Worm (Caenorhabditis elegans) whole organism, mixed stage, embryonic: ENCODE measurements around the gene C23H3.2.
A peak's percentile ranks its signal among the peaks of the same experiment; 100 is the strongest.

Experiments used
- M03D4.4 ChIP-seq: sonication (generic microtip); optimal IDR thresholded peaks from 2 replicates; lab custom pipeline; 2017; ENCODE audit warnings: mild to moderate bottlenecking, missing genetic modification characterization, missing compliant biosample characterization
- bed-3 ChIP-seq: fragments of 200-800 bp; sonication (Bioruptor generic); optimal IDR thresholded peaks from 3 replicates; lab custom pipeline; 2018; ENCODE audit warnings: mild to moderate bottlenecking, missing genetic modification characterization, moderate library complexity, missing compliant biosample characterization
- blmp-1 ChIP-seq: fragments of 150-350 bp; optimal IDR thresholded peaks from 2 replicates; lab custom pipeline; 2014; ENCODE audit warnings: missing biosample characterization, missing genetic modification characterization
- ceh-39 ChIP-seq: fragments of 150-350 bp; optimal IDR thresholded peaks from 2 replicates; lab custom pipeline; 2014; ENCODE audit warnings: missing biosample characterization, missing genetic modification characterization
- ceh-43 ChIP-seq: fragments of 200-800 bp; sonication (Bioruptor generic); optimal IDR thresholded peaks from 2 replicates; lab custom pipeline; 2018; ENCODE audit warnings: mild to moderate bottlenecking, missing genetic modification characterization, moderate library complexity, missing compliant biosample characterization
- ceh-83 ChIP-seq: fragments of 200-800 bp; sonication (Bioruptor generic); optimal IDR thresholded peaks from 2 replicates; lab custom pipeline; 2018; ENCODE audit warnings: mild to moderate bottlenecking, missing genetic modification characterization, missing compliant biosample characterization
- ces-1 ChIP-seq: fragments of 150-350 bp; optimal IDR thresholded peaks from 2 replicates; lab custom pipeline; 2014; ENCODE audit warnings: missing biosample characterization, missing genetic modification reagents, missing genetic modification characterization
- cnd-1 ChIP-seq: fragments of 200-800 bp; sonication (Bioruptor generic); optimal IDR thresholded peaks from 2 replicates; lab custom pipeline; 2018; ENCODE audit warnings: mild to moderate bottlenecking, missing genetic modification characterization, missing compliant biosample characterization
- drap-1 ChIP-seq: fragments of 200-800 bp; sonication (Bioruptor generic); optimal IDR thresholded peaks from 3 replicates; lab custom pipeline; 2018; ENCODE audit warnings: mild to moderate bottlenecking, missing genetic modification characterization, missing compliant biosample characterization
- elt-1 ChIP-seq: sonication (generic microtip); optimal IDR thresholded peaks from 2 replicates; lab custom pipeline; 2017; ENCODE audit warnings: missing genetic modification characterization, mild to moderate bottlenecking, missing compliant biosample characterization, antibody characterized with exemption, moderate library complexity, borderline replicate concordance; ENCODE audit not compliant: insufficient read depth
- elt-3 ChIP-seq: fragments of 150-350 bp; optimal IDR thresholded peaks from 2 replicates; lab custom pipeline; 2014; ENCODE audit warnings: missing biosample characterization, missing genetic modification characterization
- flh-1 ChIP-seq: fragments of 200-800 bp; sonication (Bioruptor generic); optimal IDR thresholded peaks from 2 replicates; lab custom pipeline; 2018; ENCODE audit warnings: mild to moderate bottlenecking, missing genetic modification characterization, moderate library complexity, missing compliant biosample characterization
- ham-2 ChIP-seq: fragments of 200-800 bp; sonication (Bioruptor generic); optimal IDR thresholded peaks from 2 replicates; lab custom pipeline; 2018; ENCODE audit warnings: mild to moderate bottlenecking, missing genetic modification characterization, missing compliant biosample characterization
- hlh-1 ChIP-seq: fragments of 150-350 bp; optimal IDR thresholded peaks from 2 replicates; lab custom pipeline; 2014; ENCODE audit warnings: missing biosample characterization, missing genetic modification reagents, missing genetic modification characterization
- lin-13 ChIP-seq: fragments of 150-350 bp; optimal IDR thresholded peaks from 2 replicates; lab custom pipeline; 2014; ENCODE audit warnings: missing biosample characterization, missing genetic modification characterization
- lin-32 ChIP-seq: fragments of 200-800 bp; sonication (Bioruptor generic); optimal IDR thresholded peaks from 2 replicates; lab custom pipeline; 2018; ENCODE audit warnings: mild to moderate bottlenecking, missing genetic modification characterization, missing compliant biosample characterization
- lsy-2 ChIP-seq: fragments of 150-350 bp; optimal IDR thresholded peaks from 2 replicates; lab custom pipeline; 2014; ENCODE audit warnings: missing biosample characterization, missing genetic modification characterization
- mab-5 ChIP-seq: fragments of 150-350 bp; optimal IDR thresholded peaks from 2 replicates; lab custom pipeline; 2014; ENCODE audit warnings: missing biosample characterization, missing genetic modification characterization
- mep-1 ChIP-seq: fragments of 150-350 bp; optimal IDR thresholded peaks from 2 replicates; lab custom pipeline; 2017; ENCODE audit warnings: missing biosample characterization, missing genetic modification reagents, missing genetic modification characterization, inconsistent platforms
- mls-2 ChIP-seq: sonication (generic microtip); optimal IDR thresholded peaks from 2 replicates; lab custom pipeline; 2016; ENCODE audit warnings: mild to moderate bottlenecking, missing genetic modification characterization, moderate library complexity, missing compliant biosample characterization
- nhr-12 ChIP-seq: fragments of 150-350 bp; optimal IDR thresholded peaks from 2 replicates; lab custom pipeline; 2014; ENCODE audit warnings: missing biosample characterization, missing genetic modification characterization
- nhr-2 ChIP-seq: fragments of 150-350 bp; optimal IDR thresholded peaks from 2 replicates; lab custom pipeline; 2014; ENCODE audit warnings: missing biosample characterization, missing genetic modification characterization
- nhr-237 ChIP-seq: fragments of 150-350 bp; optimal IDR thresholded peaks from 2 replicates; lab custom pipeline; 2014; ENCODE audit warnings: missing biosample characterization, missing genetic modification characterization
- nhr-28 ChIP-seq: fragments of 150-350 bp; optimal IDR thresholded peaks from 2 replicates; lab custom pipeline; 2014; ENCODE audit warnings: missing biosample characterization, missing genetic modification characterization
- nhr-76 ChIP-seq: sonication (generic microtip); optimal IDR thresholded peaks from 2 replicates; lab custom pipeline; 2017; ENCODE audit warnings: missing biosample characterization, missing genetic modification characterization
- pha-4 ChIP-seq: fragments of 150-350 bp; optimal IDR thresholded peaks from 2 replicates; lab custom pipeline; 2018; ENCODE audit warnings: missing biosample characterization, missing genetic modification reagents, missing genetic modification characterization
- sem-2 ChIP-seq: fragments of 200-800 bp; sonication (Bioruptor generic); optimal IDR thresholded peaks from 2 replicates; lab custom pipeline; 2018; ENCODE audit warnings: mild to moderate bottlenecking, missing genetic modification characterization, missing compliant biosample characterization
- snpc-4 ChIP-seq: fragments of 150-350 bp; optimal IDR thresholded peaks from 2 replicates; lab custom pipeline; 2014; ENCODE audit warnings: missing biosample characterization, missing genetic modification characterization
- sptf-1 ChIP-seq: sonication (generic microtip); optimal IDR thresholded peaks from 2 replicates; lab custom pipeline; 2017; ENCODE audit warnings: mild to moderate bottlenecking, missing genetic modification characterization, moderate library complexity, missing compliant biosample characterization
- tbx-8 ChIP-seq: fragments of 200-800 bp; sonication (Bioruptor generic); optimal IDR thresholded peaks from 2 replicates; lab custom pipeline; 2018; ENCODE audit warnings: mild to moderate bottlenecking, missing genetic modification characterization, moderate library complexity, missing compliant biosample characterization
- unc-120 ChIP-seq: sonication (generic microtip); optimal IDR thresholded peaks from 2 replicates; lab custom pipeline; 2017; ENCODE audit warnings: missing genetic modification characterization, missing compliant biosample characterization; ENCODE audit not compliant: poor library complexity, severe bottlenecking
- unc-39 ChIP-seq: fragments of 150-350 bp; optimal IDR thresholded peaks from 2 replicates; lab custom pipeline; 2014; ENCODE audit warnings: missing biosample characterization, missing genetic modification characterization
- unc-62 ChIP-seq: fragments of 150-350 bp; optimal IDR thresholded peaks from 2 replicates; lab custom pipeline; 2014; ENCODE audit warnings: missing biosample characterization, missing genetic modification reagents, missing genetic modification characterization
- zip-8 ChIP-seq: fragments of 150-350 bp; optimal IDR thresholded peaks from 2 replicates; lab custom pipeline; 2014; ENCODE audit warnings: missing biosample characterization, missing genetic modification characterization
- ztf-11 ChIP-seq: fragments of 150-350 bp; optimal IDR thresholded peaks from 2 replicates; lab custom pipeline; 2014; ENCODE audit warnings: missing biosample characterization, missing genetic modification characterization

C23H3.2 gene

DNA sequence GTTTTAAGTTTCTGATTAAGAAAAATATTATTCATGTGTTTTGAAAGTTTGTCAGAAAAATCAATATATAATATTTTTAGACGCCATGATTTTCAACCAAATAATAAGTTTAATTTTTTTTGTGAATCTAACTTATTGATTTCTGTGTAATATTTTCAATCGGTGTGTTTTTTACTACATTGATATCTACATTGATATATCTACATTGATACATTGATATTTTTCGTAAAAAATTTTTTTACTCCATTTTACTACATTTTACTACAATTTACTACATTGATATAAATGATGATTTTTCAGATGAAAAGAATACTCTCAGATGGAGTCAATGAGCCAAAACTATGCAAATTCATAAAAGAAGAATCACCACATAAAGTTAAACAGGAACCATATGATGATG, 41.9 kb upstream of the C23H3.2 start, which contains the start of gene gmeb-1:
Gene gmeb-1 (plus strand): TSS at position 301 of the 400 bp plus-strand sequence.
- no peak for TF ChIP-seq ceh-83 (GFP tag; lab: Kevin White, UChicago)
- TF ChIP-seq nhr-28: no peak
- TF ChIP-seq mls-2: no peak
- TF ChIP-seq M03D4.4 (tag; lab: Kevin White, UChicago): no peak
- no peak for TF ChIP-seq pha-4 (tag; lab: Kevin White, UChicago)
- TF ChIP-seq ceh-43 (GFP tag; lab: Kevin White, UChicago): no peak
- TF ChIP-seq unc-120 (tag; lab: Kevin White, UChicago): no peak
- TF ChIP-seq ceh-39 (tag; lab: Kevin White, UChicago): no peak
- no peak for TF ChIP-seq mep-1
- no peak for TF ChIP-seq zip-8 (tag; lab: Kevin White, UChicago)
- no peak for TF ChIP-seq unc-39
- TF ChIP-seq snpc-4 (tag; lab: Kevin White, UChicago): no peak
- no peak for TF ChIP-seq bed-3

DNA sequence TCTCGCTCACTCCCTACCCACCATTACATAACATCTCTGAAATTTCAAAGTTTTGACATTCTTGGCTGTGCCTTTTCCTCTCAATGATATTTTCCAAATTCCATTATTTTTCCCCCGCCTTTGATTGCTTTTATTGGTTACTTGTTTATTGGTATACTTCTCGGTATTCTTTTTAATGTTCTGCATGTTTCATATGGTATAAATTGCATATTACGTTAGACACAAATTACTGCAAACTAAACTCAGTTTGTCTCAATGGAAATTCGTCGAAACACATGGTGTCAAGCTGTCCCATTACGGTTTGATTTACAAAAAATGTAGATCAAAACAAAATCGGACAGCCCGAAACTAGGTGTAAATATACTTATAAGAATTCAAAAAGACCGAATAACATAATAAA, 39.2 kb upstream of the C23H3.2 start:
- no peak for TF ChIP-seq ces-1 (GFP tag; lab: Kevin White, UChicago)
- TF ChIP-seq ceh-83 (GFP tag; lab: Kevin White, UChicago): no peak
- TF ChIP-seq flh-1 (GFP tag; lab: Kevin White, UChicago): no peak
- TF ChIP-seq nhr-2: no peak
- no peak for TF ChIP-seq zip-8 (tag; lab: Kevin White, UChicago)
- no peak for TF ChIP-seq snpc-4 (tag; lab: Kevin White, UChicago)
- no peak for TF ChIP-seq mab-5 (tag; lab: Kevin White, UChicago)
- TF ChIP-seq hlh-1 (tag; lab: Kevin White, UChicago): no peak
- TF ChIP-seq blmp-1 (tag; lab: Kevin White, UChicago): no peak
- no peak for TF ChIP-seq bed-3
- TF ChIP-seq ham-2 (GFP tag; lab: Kevin White, UChicago): no peak
- no peak for TF ChIP-seq tbx-8 (GFP tag; lab: Kevin White, UChicago)
- no peak for TF ChIP-seq elt-1 (tag; lab: Kevin White, UChicago)

DNA sequence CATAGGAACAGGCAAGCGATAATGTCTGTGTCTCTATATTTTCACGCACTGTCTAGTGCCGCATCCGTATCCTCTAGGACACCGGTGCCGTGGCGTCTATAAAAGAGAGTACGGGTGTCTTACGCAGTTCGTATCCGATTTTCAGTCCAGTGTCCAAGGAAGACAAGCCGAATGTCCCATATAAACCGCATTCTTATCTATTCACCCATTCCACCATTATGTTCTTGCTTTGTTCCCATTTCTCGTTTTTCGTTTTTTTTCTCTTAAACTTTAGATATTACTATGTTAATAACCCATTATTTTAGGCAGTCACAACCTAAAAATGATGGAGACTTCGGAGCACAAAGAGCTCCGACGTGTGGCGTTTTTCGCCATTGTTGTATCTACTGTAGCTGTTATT, 38.1 kb upstream of the C23H3.2 start, which contains the start of gene sqt-2:
Gene sqt-2 (plus strand): TSS at position 301 of the 400 bp plus-strand sequence.
- TF ChIP-seq mls-2: no peak
- TF ChIP-seq bed-3: no peak
- no peak for TF ChIP-seq mep-1
- TF ChIP-seq ces-1 (GFP tag; lab: Kevin White, UChicago): no peak
- no peak for TF ChIP-seq nhr-2
- TF ChIP-seq zip-8 (tag; lab: Kevin White, UChicago): no peak
- no peak for TF ChIP-seq elt-3 (tag; lab: Kevin White, UChicago)
- TF ChIP-seq mab-5 (tag; lab: Kevin White, UChicago): no peak
- no peak for TF ChIP-seq flh-1 (GFP tag; lab: Kevin White, UChicago)

DNA sequence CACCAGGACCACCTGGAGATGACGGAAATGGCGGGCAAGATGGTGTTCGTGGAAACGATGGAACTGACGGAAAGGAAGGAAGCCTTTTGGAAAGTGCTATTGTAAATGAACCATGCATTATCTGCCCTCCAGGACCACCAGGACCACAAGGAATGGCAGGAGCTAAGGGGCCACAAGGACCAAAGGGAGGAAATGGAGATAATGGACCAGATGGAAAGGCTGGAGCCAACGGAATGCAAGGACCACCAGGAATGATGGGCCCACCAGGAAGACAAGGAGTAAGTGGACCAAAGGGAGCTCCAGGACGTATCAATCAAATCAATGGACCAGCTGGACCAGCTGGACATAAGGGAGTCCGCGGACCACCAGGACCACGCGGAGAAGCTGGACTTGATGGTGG, 37.4 kb upstream of the C23H3.2 start:
- TF ChIP-seq lin-32 (GFP tag; lab: Kevin White, UChicago): no peak
- no peak for TF ChIP-seq mab-5 (tag; lab: Kevin White, UChicago)
- no peak for TF ChIP-seq sem-2 (GFP tag; lab: Kevin White, UChicago)
- no peak for TF ChIP-seq ceh-43 (GFP tag; lab: Kevin White, UChicago)
- TF ChIP-seq nhr-12: no peak
- TF ChIP-seq unc-62 (GFP tag; lab: Kevin White, UChicago): no peak
- no peak for TF ChIP-seq nhr-2
- TF ChIP-seq snpc-4 (tag; lab: Kevin White, UChicago): no peak
- no peak for TF ChIP-seq mep-1
- TF ChIP-seq blmp-1 (tag; lab: Kevin White, UChicago): no peak
- no peak for TF ChIP-seq ztf-11 (tag; lab: Kevin White, UChicago)
- TF ChIP-seq drap-1 (GFP tag; lab: Kevin White, UChicago): no peak
- no peak for TF ChIP-seq nhr-76
- TF ChIP-seq unc-39: no peak
- TF ChIP-seq pha-4 (tag; lab: Kevin White, UChicago): no peak

DNA sequence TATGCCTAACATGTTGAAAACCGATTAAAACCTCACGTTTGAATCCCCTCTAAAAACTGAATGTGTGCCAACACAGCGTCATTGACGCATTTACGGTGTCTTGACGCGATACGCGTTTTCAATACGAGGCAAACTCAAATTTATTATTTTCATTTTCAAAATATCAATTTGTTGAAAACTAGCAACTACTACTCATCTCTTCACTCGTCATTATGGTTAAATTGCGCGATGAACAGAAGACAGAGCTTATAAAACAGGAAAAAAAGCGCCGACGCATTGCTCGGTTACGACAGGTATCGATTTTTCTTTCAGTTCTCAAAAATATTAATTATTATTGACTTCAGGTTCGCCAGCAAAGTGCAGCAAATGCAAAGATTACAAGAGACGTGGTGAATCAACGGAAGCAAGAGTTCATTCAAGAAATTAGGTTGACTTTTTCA, 36.5 kb upstream of the C23H3.2 start, which contains the start of gene enee-1:
Gene enee-1 (plus strand): TSS at position 108 of the 440 bp plus-strand sequence.
- TF ChIP-seq ztf-11 (tag; lab: Kevin White, UChicago) (peak; percentile 32), flh-1 (GFP tag; lab: Kevin White, UChicago) (no peak), sptf-1 (no peak), elt-3 (tag; lab: Kevin White, UChicago) (no peak), nhr-28 (no peak), elt-1 (tag; lab: Kevin White, UChicago) (no peak), nhr-237 (tag; lab: Kevin White, UChicago) (peak; percentile 59), M03D4.4 (tag; lab: Kevin White, UChicago) (no peak), unc-39 (no peak), bed-3 (no peak), ceh-39 (tag; lab: Kevin White, UChicago) (peak; percentile 20), pha-4 (tag; lab: Kevin White, UChicago) (peak; percentile 65), lsy-2 (tag; lab: Kevin White, UChicago) (peak; percentile 53), ceh-43 (GFP tag; lab: Kevin White, UChicago) (no peak), lin-32 (GFP tag; lab: Kevin White, UChicago) (no peak), mep-1 (peak; percentile 50), cnd-1 (tag; lab: Kevin White, UChicago) (no peak), unc-120 (tag; lab: Kevin White, UChicago) (no peak), unc-62 (GFP tag; lab: Kevin White, UChicago) (peak; percentile 32), nhr-76 (no peak), lin-13 (tag; lab: Kevin White, UChicago) (peak; percentile 77), ces-1 (GFP tag; lab: Kevin White, UChicago) (peak; percentile 62), ceh-83 (GFP tag; lab: Kevin White, UChicago) (no peak), nhr-12 (no peak)
